Fruit fly (Drosophila melanogaster): Measurements from ENCODE around the gene Cpsf6.

Cpsf6 gene

dm6 chr3L:8346100-8346980, 31.0 kb upstream of the Cpsf6 start, which contains the start of the genes CG7182 and GAPcenA:
TSS of gene CG7182 (minus strand) at chr3L:8346382.
TSS of gene GAPcenA (plus strand) at chr3L:8346561.
- TF ChIP-seq HLHmδ (GFP tag; optimal IDR thresholded peaks at IDR 0.05) (no peak), CG32772 (GFP tag; IDR thresholded peaks at IDR 0.05) (peak; percentile 33; the same call in 1 of the 2 replicates), CG4707 (GFP tag; optimal IDR thresholded peaks at IDR 0.05) (no peak), insv (GFP tag; optimal IDR thresholded peaks at IDR 0.05) (peak in 1 of 2 experiments; percentile 46), Bgb (GFP tag; IDR thresholded peaks at IDR 0.05; ENCODE audit: partially characterized antibody) (peak; percentile 26; the same call in 1 of the 2 replicates), Rx (GFP tag; IDR thresholded peaks at IDR 0.05) (0 out of 2 replicates have a peak, but pooled peaks have one; percentile 14), CG13296 (GFP tag; optimal IDR thresholded peaks at IDR 0.05) (peak; percentile 57), CG12744 (GFP tag; optimal IDR thresholded peaks at IDR 0.05) (peak; percentile 10), Lhr (GFP tag; optimal IDR thresholded peaks at IDR 0.05) (peak; percentile 34), Dip3 (GFP tag; optimal IDR thresholded peaks at IDR 0.05) (peak; percentile 5), CG34422 (GFP tag; IDR thresholded peaks at IDR 0.05) (peak; percentile 80; the same call in 1 of the 3 replicates), nmo (GFP tag; optimal IDR thresholded peaks at IDR 0.05) (peak; percentile 83), CG2678 (tag; optimal IDR thresholded peaks at IDR 0.05) (peak; percentile 82), gcm2 (GFP tag; optimal IDR thresholded peaks at IDR 0.05) (no peak), YL-1 (GFP tag; optimal IDR thresholded peaks at IDR 0.05) (peak; percentile 76), Dbx (GFP tag; IDR thresholded peaks at IDR 0.05) (peak; percentile 46; the same call in 1 of the 3 replicates), Bteb2 (GFP tag; optimal IDR thresholded peaks at IDR 0.05) (peak; percentile 6), mam (GFP tag; optimal IDR thresholded peaks at IDR 0.05) (peak; percentile 73), crol (GFP tag; IDR thresholded peaks at IDR 0.05) (peak; percentile 99), chn (GFP tag; optimal IDR thresholded peaks at IDR 0.05) (no peak), CG11504 (tag; optimal IDR thresholded peaks at IDR 0.05) (no peak), CoRest (tag; optimal IDR thresholded peaks at IDR 0.05) (peak; percentile 86), Tbp (GFP tag; optimal IDR thresholded peaks at IDR 0.05) (no peak), dmrt11E (tag; optimal IDR thresholded peaks at IDR 0.05) (peak; percentile 65), CG4820 (GFP tag; optimal IDR thresholded peaks at IDR 0.05) (peak; percentile 59), salm (tag; optimal IDR thresholded peaks at IDR 0.05) (peak; percentile 26), pita (GFP tag; optimal IDR thresholded peaks at IDR 0.05) (no peak), fd64A (GFP tag; optimal IDR thresholded peaks at IDR 0.05) (no peak), Hmr (GFP tag; optimal IDR thresholded peaks at IDR 0.05) (peak; percentile 78), CG3995 (GFP tag; optimal IDR thresholded peaks at IDR 0.05) (peak; percentile 31), ken (GFP tag; IDR thresholded peaks at IDR 0.05) (peak; percentile 46; the same call in 1 of the 3 replicates), trem (tag; optimal IDR thresholded peaks at IDR 0.05) (peak; percentile 84), Meics (GFP tag; optimal IDR thresholded peaks at IDR 0.05) (peak; percentile 75), CG3407 (GFP tag; optimal IDR thresholded peaks at IDR 0.05) (peak; percentile 16), Taf1 (GFP tag; IDR thresholded peaks at IDR 0.05) (no peak), CG10462 (GFP tag; optimal IDR thresholded peaks at IDR 0.05) (peak; percentile 45), exex (tag; optimal IDR thresholded peaks at IDR 0.05) (peak; percentile 31), CG9797 (GFP tag; optimal IDR thresholded peaks at IDR 0.05) (peak; percentile 21), PHDP (tag; optimal IDR thresholded peaks at IDR 0.05) (peak; percentile 74), CG8359 (GFP tag; optimal IDR thresholded peaks at IDR 0.05; ENCODE audit: borderline replicate concordance) (no peak), CG8089 (GFP tag; optimal IDR thresholded peaks at IDR 0.05) (no peak), hbn (GFP tag; IDR thresholded peaks at IDR 0.05; ENCODE audit: partially characterized antibody) (peak; percentile 40; the same call in 1 of the 2 replicates), CG43689 (GFP tag; IDR thresholded peaks at IDR 0.05) (no peak), gsb (GFP tag; IDR thresholded peaks at IDR 0.05) (no peak), unpg (GFP tag; optimal IDR thresholded peaks at IDR 0.05) (peak; percentile 66), bab2 (GFP tag; optimal IDR thresholded peaks at IDR 0.05) (peak; percentile 7), CG4328 (GFP tag; optimal IDR thresholded peaks at IDR 0.05) (peak; percentile 49), Gug (GFP tag; IDR thresholded peaks at IDR 0.05) (peak; percentile 24; the same call in 1 of the 4 replicates)

Data from whole organism, embryonic.